Fruit fly (Drosophila melanogaster): ENCODE results near the gene SmydA-8.

SmydA-8 gene

DNA sequence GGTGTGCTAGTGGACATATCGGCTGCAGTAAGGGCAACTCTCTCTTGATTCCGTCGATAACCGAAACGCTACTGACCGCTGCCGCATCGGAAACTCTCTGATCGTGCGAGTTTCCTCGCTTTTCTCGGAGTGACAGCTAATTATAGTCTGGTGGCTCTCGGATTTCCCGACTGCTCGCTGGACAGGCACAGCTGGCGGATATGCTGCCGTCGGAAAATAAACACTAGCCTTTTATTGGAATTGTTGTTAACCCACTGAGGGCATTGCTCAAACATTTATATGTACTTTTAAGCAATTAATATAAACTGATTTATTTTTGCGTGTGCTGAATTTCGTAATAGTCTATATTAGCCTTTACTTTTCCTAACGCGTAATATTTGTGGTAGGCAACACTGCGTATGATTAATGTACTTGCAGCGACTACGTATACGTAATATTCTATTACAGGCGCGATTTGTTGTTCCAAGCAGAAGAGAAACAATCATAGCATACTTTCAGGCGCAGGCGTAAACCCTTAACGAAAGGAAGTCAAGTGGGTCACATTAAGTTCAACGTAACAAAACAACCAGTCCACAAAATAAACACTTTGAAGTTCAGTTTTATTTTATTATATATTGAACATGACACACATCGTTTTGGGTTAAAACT, at the start of gene SmydA-8:
Gene SmydA-8 (minus strand): TSS at position 51 of the 648 bp plus-strand sequence.
- no peak for TF ChIP-seq Fer3 (tag; optimal IDR thresholded peaks at IDR 0.05)
- no peak for TF ChIP-seq CG12391 (tag; optimal IDR thresholded peaks at IDR 0.05)
- TF ChIP-seq CG11398 (GFP tag; optimal IDR thresholded peaks at IDR 0.05) = no peak
- no peak for TF ChIP-seq nmo (GFP tag; optimal IDR thresholded peaks at IDR 0.05)
- TF ChIP-seq CG2129 (GFP tag; IDR thresholded peaks at IDR 0.05; ENCODE audit: partially characterized antibody) = no peak
- TF ChIP-seq sim (GFP tag; IDR thresholded peaks at IDR 0.05) = no peak
- peak; percentile 89 for TF ChIP-seq CG7372 (GFP tag; IDR thresholded peaks at IDR 0.05)
- TF ChIP-seq Med (GFP tag) = peak; percentile 27
- TF ChIP-seq CG9876 (GFP tag; optimal IDR thresholded peaks at IDR 0.05) = no peak
- TF ChIP-seq CG13287 (GFP tag; IDR thresholded peaks at IDR 0.05; ENCODE audit: partially characterized antibody) = 0 out of 2 replicates have a peak, but pooled peaks have one; percentile 13
- TF ChIP-seq E2f2 (GFP tag; IDR thresholded peaks at IDR 0.05) = no peak
- no peak for TF ChIP-seq hkb (optimal IDR thresholded peaks at IDR 0.05)
- 0 out of 2 replicates have a peak, but pooled peaks have one; percentile 10 for TF ChIP-seq hkb (GFP tag; IDR thresholded peaks at IDR 0.05)
- no peak for TF ChIP-seq CG16815 (GFP tag; optimal IDR thresholded peaks at IDR 0.05)
- TF ChIP-seq Pdp1 (GFP tag; optimal IDR thresholded peaks at IDR 0.05) = peak in 1 of 2 experiments; percentile 66
- TF ChIP-seq CG10979 (tag; optimal IDR thresholded peaks at IDR 0.05) = peak; percentile 57
- TF ChIP-seq CG12769 (tag; optimal IDR thresholded peaks at IDR 0.05) = peak; percentile 6
- peak; percentile 98 for TF ChIP-seq CG9437 (GFP tag; optimal IDR thresholded peaks at IDR 0.05)
- TF ChIP-seq Deaf1 (tag; optimal IDR thresholded peaks at IDR 0.05) = peak; percentile 51
- TF ChIP-seq sens (GFP tag) = peak; percentile 19

DNA sequence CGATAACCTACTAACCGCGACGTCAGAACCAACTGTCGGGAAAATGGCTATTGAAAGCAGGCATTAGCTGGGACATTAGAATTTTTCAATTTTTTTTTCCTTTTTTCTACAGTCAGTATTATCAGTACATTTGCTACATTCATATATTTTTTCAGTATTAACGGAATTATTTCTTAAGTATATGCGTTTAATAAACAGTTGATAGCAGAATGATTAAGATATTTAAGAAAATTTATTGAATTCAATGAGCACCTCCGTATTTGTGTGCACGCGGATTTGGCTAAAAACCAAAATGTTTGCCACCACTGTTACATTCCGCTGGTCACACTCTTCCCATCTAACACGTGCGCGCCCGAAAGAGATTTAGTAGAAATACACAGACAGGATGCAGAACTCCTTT, 48.9 kb upstream of the SmydA-8 start, which contains the start of the genes temp and CG3071:
Gene temp (minus strand): TSS at position 5 of the 400 bp plus-strand sequence.
Gene CG3071 (plus strand): TSS at position 327 of the 400 bp plus-strand sequence.
- TF ChIP-seq gcm (GFP tag; optimal IDR thresholded peaks at IDR 0.05) = peak; percentile 19
- TF ChIP-seq CG11695 (GFP tag; IDR thresholded peaks at IDR 0.05) = 0 out of 3 replicates have a peak, but pooled peaks have one; percentile 37
- peak; percentile 52; the same call in 1 of the 2 replicates for TF ChIP-seq Xrp1 (GFP tag; IDR thresholded peaks at IDR 0.05)
- peak; percentile 75 for TF ChIP-seq CG13424 (tag; optimal IDR thresholded peaks at IDR 0.05)
- TF ChIP-seq CG8388 (GFP tag; optimal IDR thresholded peaks at IDR 0.05) = peak; percentile 43
- TF ChIP-seq Antp (GFP tag; optimal IDR thresholded peaks at IDR 0.05) = peak; percentile 58
- no peak for TF ChIP-seq gsb (GFP tag; IDR thresholded peaks at IDR 0.05)
- TF ChIP-seq cg (GFP tag; optimal IDR thresholded peaks at IDR 0.05) = no peak
- peak; percentile 65 for TF ChIP-seq CG10267 (tag; optimal IDR thresholded peaks at IDR 0.05)
- TF ChIP-seq CG10979 (tag; optimal IDR thresholded peaks at IDR 0.05) = peak; percentile 55
- no peak for TF ChIP-seq CG33557 (GFP tag; optimal IDR thresholded peaks at IDR 0.05)
- peak; percentile 80 for TF ChIP-seq mam (GFP tag; optimal IDR thresholded peaks at IDR 0.05)
- no peak for TF ChIP-seq CG8478 (optimal IDR thresholded peaks at IDR 0.05)
- peak; percentile 56 for TF ChIP-seq nerfin-1 (tag; optimal IDR thresholded peaks at IDR 0.05)
- peak in 1 of 2 experiments; percentile 43 for TF ChIP-seq insv (GFP tag; optimal IDR thresholded peaks at IDR 0.05)
- TF ChIP-seq CG1602 (GFP tag; optimal IDR thresholded peaks at IDR 0.05) = peak; percentile 28
- TF ChIP-seq Bdp1 (GFP tag; optimal IDR thresholded peaks at IDR 0.05) = peak; percentile 2
- peak; percentile 7 for TF ChIP-seq CG8089 (GFP tag; optimal IDR thresholded peaks at IDR 0.05)
- TF ChIP-seq CG5180 (GFP tag; optimal IDR thresholded peaks at IDR 0.05) = peak; percentile 6
- TF ChIP-seq CG9437 (GFP tag; optimal IDR thresholded peaks at IDR 0.05) = peak; percentile 67
- peak; percentile 35 for TF ChIP-seq CG18011 (GFP tag; optimal IDR thresholded peaks at IDR 0.05)
- no peak for TF ChIP-seq hb (GFP tag; IDR thresholded peaks at IDR 0.05; ENCODE audit: partially characterized antibody)
- peak; percentile 95 for TF ChIP-seq Max (GFP tag; optimal IDR thresholded peaks at IDR 0.05)
- TF ChIP-seq CG10147 (GFP tag; optimal IDR thresholded peaks at IDR 0.05) = peak; percentile 71
- peak; percentile 51 for TF ChIP-seq CG4328 (GFP tag; optimal IDR thresholded peaks at IDR 0.05)
- peak; percentile 20 for TF ChIP-seq p53 (GFP tag; optimal IDR thresholded peaks at IDR 0.05)
- TF ChIP-seq Gug (GFP tag; IDR thresholded peaks at IDR 0.05) = peak; percentile 54; the same call in 2 of the 4 replicates
- no peak for TF ChIP-seq ara (GFP tag; IDR thresholded peaks at IDR 0.05)
- TF ChIP-seq Ravus (GFP tag; IDR thresholded peaks at IDR 0.05) = no peak
- peak; percentile 5 for TF ChIP-seq Spps (tag; optimal IDR thresholded peaks at IDR 0.05)
- 0 out of 2 replicates have a peak, but pooled peaks have one; percentile 41 for TF ChIP-seq CG7372 (GFP tag; IDR thresholded peaks at IDR 0.05)
- peak; percentile 19 for TF ChIP-seq D19A (tag; optimal IDR thresholded peaks at IDR 0.05)
